Fruit fly (Drosophila melanogaster): ENCODE measurements around the gene CG15202.

The CG15202 gene

DNA sequence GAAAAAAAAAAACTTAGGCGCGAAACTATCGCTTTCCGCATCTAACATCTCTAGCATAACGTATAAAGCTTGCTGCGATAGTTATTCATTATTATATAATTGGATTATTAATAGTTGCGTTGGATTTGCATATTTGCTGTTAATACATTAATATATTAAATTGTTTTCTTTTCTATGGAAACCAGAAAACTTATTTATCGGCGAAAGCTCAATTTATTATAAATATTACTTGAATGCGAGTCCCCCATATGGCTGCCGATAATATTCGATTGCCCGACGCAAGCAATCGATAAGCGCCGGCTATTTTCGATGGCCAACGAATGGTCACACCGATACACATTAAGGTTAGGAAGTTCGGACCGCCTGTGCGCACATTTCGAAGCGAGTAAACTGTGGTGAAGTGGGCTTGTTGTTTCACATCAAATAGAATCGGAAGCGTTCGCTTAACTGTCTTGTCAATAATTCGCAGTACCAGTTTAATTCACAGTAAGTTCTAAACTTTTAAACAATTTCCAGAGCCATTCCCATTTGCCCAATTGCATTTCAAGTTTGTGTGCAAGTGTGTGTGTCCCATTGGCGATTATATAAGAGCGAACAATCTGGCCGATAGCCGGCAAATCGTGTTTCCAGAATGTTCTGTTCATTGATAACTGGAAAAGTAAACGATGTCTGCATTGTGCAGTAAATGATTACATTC, 34.0 kb upstream of the CG15202 start, which contains the start of gene Hsp60A (continued):
- TF ChIP-seq Lpt (GFP tag; optimal IDR thresholded peaks at IDR 0.05) (no peak), CG7786 (GFP tag; optimal IDR thresholded peaks at IDR 0.05) (no peak), CG9437 (GFP tag; optimal IDR thresholded peaks at IDR 0.05) (peak; percentile 98), hth (optimal IDR thresholded peaks at IDR 0.05) (no peak), MBD-R2 (GFP tag; IDR thresholded peaks at IDR 0.05) (peak; percentile 41), CG9215 (GFP tag; IDR thresholded peaks at IDR 0.05) (0 out of 2 replicates have a peak, but pooled peaks have one; percentile 25), CG6765 (GFP tag; optimal IDR thresholded peaks at IDR 0.05) (no peak), CG5245 (GFP tag; optimal IDR thresholded peaks at IDR 0.05) (no peak), Hand (GFP tag; optimal IDR thresholded peaks at IDR 0.05) (no peak), CG12659 (GFP tag; optimal IDR thresholded peaks at IDR 0.05) (peak; percentile 54), dan (GFP tag; IDR thresholded peaks at IDR 0.05) (no peak), CG32772 (GFP tag; IDR thresholded peaks at IDR 0.05) (peak; percentile 50), Mes4 (GFP tag; optimal IDR thresholded peaks at IDR 0.05) (no peak), lov (optimal IDR thresholded peaks at IDR 0.05) (no peak), lov (GFP tag; IDR thresholded peaks at IDR 0.05) (no peak), crc (GFP tag; optimal IDR thresholded peaks at IDR 0.05) (no peak), Trl (optimal IDR thresholded peaks at IDR 0.05) (no peak), Trl (GFP tag; optimal IDR thresholded peaks at IDR 0.05) (no peak), Aef1 (GFP tag; IDR thresholded peaks at IDR 0.05) (0 out of 3 replicates have a peak, but pooled peaks have one; percentile 19), Neu2 (GFP tag; optimal IDR thresholded peaks at IDR 0.05; ENCODE audit: borderline replicate concordance) (no peak), cad (GFP tag; optimal IDR thresholded peaks at IDR 0.05) (no peak), Usf (GFP tag; optimal IDR thresholded peaks at IDR 0.05) (no peak), wor (GFP tag; IDR thresholded peaks at IDR 0.05) (no peak), Stat92E (GFP tag; optimal IDR thresholded peaks at IDR 0.05) (no peak), CG7357 (GFP tag; IDR thresholded peaks at IDR 0.05) (no peak), zfh1 (GFP tag; IDR thresholded peaks at IDR 0.05) (no peak; the same call in 2 of the 3 replicates), Nf-YB (GFP tag; optimal IDR thresholded peaks at IDR 0.05) (peak; percentile 6), emc (GFP tag; optimal IDR thresholded peaks at IDR 0.05) (no peak), bowl (GFP tag; IDR thresholded peaks at IDR 0.05) (no peak), maf-S (GFP tag; optimal IDR thresholded peaks at IDR 0.05) (no peak), Side (GFP tag; optimal IDR thresholded peaks at IDR 0.05) (no peak), Adf1 (GFP tag; IDR thresholded peaks at IDR 0.05) (no peak), z (GFP tag; IDR thresholded peaks at IDR 0.05) (no peak), CG2199 (GFP tag; IDR thresholded peaks at IDR 0.05) (no peak), salm (tag; optimal IDR thresholded peaks at IDR 0.05) (no peak), Fer2 (tag; optimal IDR thresholded peaks at IDR 0.05) (peak; percentile 7), CG1233 (GFP tag; optimal IDR thresholded peaks at IDR 0.05) (no peak), sna (GFP tag; IDR thresholded peaks at IDR 0.05; ENCODE audit: partially characterized antibody) (peak; percentile 76; the same call in 1 of the 2 replicates), Ets65A (GFP tag) (no peak), CG8388 (GFP tag; optimal IDR thresholded peaks at IDR 0.05) (peak; percentile 15), CG12219 (GFP tag; optimal IDR thresholded peaks at IDR 0.05) (no peak), sr (GFP tag; IDR thresholded peaks at IDR 0.05) (no peak), ash1 (GFP tag; optimal IDR thresholded peaks at IDR 0.05) (no peak), gt (GFP tag; IDR thresholded peaks at IDR 0.05) (no peak), CG12942 (GFP tag; optimal IDR thresholded peaks at IDR 0.05) (peak; percentile 15), ttk (GFP tag; IDR thresholded peaks at IDR 0.05) (no peak), wek (GFP tag; optimal IDR thresholded peaks at IDR 0.05) (peak; percentile 97), CG30403 (GFP tag; optimal IDR thresholded peaks at IDR 0.05) (peak; percentile 60), Sox102F (GFP tag; optimal IDR thresholded peaks at IDR 0.05) (peak; percentile 49), gsb (GFP tag; IDR thresholded peaks at IDR 0.05) (no peak), Six4 (GFP tag; optimal IDR thresholded peaks at IDR 0.05) (peak; percentile 10), CG3847 (GFP tag; IDR thresholded peaks at IDR 0.05) (peak; percentile 25; the same call in 1 of the 2 replicates)

Data from whole organism, embryonic.